Worm (Caenorhabditis elegans) whole organism, young adult: ENCODE results near the gene str-16.

ENCODE experiments used
- F49E8.2 ChIP-seq: sonication (generic microtip); optimal IDR thresholded peaks from 3 replicates; lab custom pipeline; 2017; ENCODE audit warnings: missing genetic modification characterization, mild to moderate bottlenecking, missing compliant biosample characterization, antibody characterized with exemption, moderate library complexity; ENCODE audit not compliant: insufficient read depth
- F57A8.1 ChIP-seq: fragments of 200-800 bp; sonication (Bioruptor generic); optimal IDR thresholded peaks from 2 replicates; lab custom pipeline; 2018; ENCODE audit warnings: mild to moderate bottlenecking, missing genetic modification characterization, moderate library complexity, missing compliant biosample characterization
- lir-1 ChIP-seq: fragments of 200-800 bp; sonication (Bioruptor generic); conservative IDR thresholded peaks from 2 replicates; pipeline ENCODE4 v1.3.6; 2022; ENCODE audit warnings: missing genetic modification reagents, missing genetic modification characterization, missing compliant biosample characterization
- nfya-1 ChIP-seq: sonication (generic microtip); optimal IDR thresholded peaks from 2 replicates; lab custom pipeline; 2017; ENCODE audit warnings: antibody characterized with exemption, missing compliant biosample characterization, missing genetic modification characterization, borderline replicate concordance; ENCODE audit not compliant: insufficient read depth
- nhr-80 ChIP-seq: sonication (generic microtip); optimal IDR thresholded peaks from 2 replicates; lab custom pipeline; 2016; ENCODE audit warnings: missing genetic modification characterization, missing compliant biosample characterization
- unc-130 ChIP-seq: sonication (generic microtip); optimal IDR thresholded peaks from 2 replicates; lab custom pipeline; 2016; ENCODE audit warnings: missing genetic modification reagents, missing genetic modification characterization, missing compliant biosample characterization
- unc-62 ChIP-seq: fragments of 150-350 bp; optimal IDR thresholded peaks from 2 replicates; lab custom pipeline; 2014; ENCODE audit warnings: missing biosample characterization, missing genetic modification reagents, missing genetic modification characterization

DNA sequence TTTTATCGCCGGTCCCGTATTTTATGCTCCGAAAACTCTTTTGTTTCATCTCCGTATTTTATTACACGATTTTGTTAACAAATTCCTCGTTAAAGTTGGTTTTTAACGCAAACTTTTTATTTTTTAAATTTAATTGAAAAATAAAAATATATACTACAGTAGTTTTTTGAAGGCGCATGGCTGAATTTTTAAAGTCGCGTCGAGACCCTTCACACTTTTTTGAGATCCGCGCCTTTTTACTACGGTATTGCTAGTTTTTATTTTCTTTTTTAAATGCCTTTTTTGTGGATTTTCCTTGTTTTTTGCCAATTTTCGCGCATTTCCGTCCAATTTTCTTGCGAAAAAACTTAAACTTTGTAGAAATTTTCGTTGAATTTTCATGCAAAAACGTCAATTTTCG is 32.2 kb upstream of the str-16 start:
- TF ChIP-seq F57A8.1 (GFP tag; lab: Kevin White, UChicago), result no peak
- TF ChIP-seq lir-1 (GFP tag; lab: Robert Waterston, UW), result no peak
- TF ChIP-seq unc-130 (GFP tag; lab: Kevin White, UChicago), result no peak
- no peak for TF ChIP-seq nfya-1 (tag; lab: Kevin White, UChicago)
- TF ChIP-seq unc-62 (GFP tag; lab: Kevin White, UChicago), result no peak
- TF ChIP-seq F49E8.2 (tag; lab: Kevin White, UChicago), result no peak
- no peak for TF ChIP-seq nhr-80 (tag; lab: Kevin White, UChicago)
